Worm (Caenorhabditis elegans): ENCODE results near the gene dpy-23.

dpy-23 gene

DNA sequence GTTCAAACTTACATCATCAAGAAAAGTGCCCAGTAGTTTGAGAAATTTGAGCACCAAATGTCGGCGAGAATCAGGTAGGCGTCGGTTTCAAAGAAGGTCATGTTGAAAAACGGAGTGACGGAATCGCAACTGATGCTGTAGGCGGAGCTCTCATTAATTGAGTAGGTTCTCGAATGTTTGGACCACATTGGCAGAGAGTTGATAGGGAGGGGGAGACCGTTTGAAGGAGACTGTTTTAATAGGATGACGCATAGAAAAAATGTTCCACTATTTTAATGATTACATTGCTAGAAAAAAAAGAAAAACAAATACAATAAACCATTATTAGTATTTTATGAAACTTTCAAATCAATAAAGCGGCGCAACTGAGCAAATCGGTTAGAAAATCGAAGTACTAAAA is 26.0 kb upstream of the dpy-23 start, which contains the start of gene F14H12.17:
Gene F14H12.17 (minus strand): TSS at position 101 of the 400 bp plus-strand sequence.
- TF ChIP-seq ceh-83 (GFP tag; optimal IDR thresholded peaks at IDR 0.05) = no peak
- TF ChIP-seq M03D4.4 (tag; optimal IDR thresholded peaks at IDR 0.05) = no peak
- TF ChIP-seq mab-5 (tag; optimal IDR thresholded peaks at IDR 0.05) = no peak
- no peak for TF ChIP-seq nhr-12 (tag; optimal IDR thresholded peaks at IDR 0.05)
- TF ChIP-seq ztf-11 (tag; optimal IDR thresholded peaks at IDR 0.05) = no peak
- no peak for TF ChIP-seq snpc-4 (tag; optimal IDR thresholded peaks at IDR 0.05)
- no peak for TF ChIP-seq ham-2 (GFP tag; optimal IDR thresholded peaks at IDR 0.05)
- TF ChIP-seq unc-62 (GFP tag; optimal IDR thresholded peaks at IDR 0.05) = no peak
- no peak for TF ChIP-seq sem-2 (GFP tag; optimal IDR thresholded peaks at IDR 0.05)
- no peak for TF ChIP-seq pha-4 (tag; optimal IDR thresholded peaks at IDR 0.05)
- TF ChIP-seq blmp-1 (tag; optimal IDR thresholded peaks at IDR 0.05) = no peak
- TF ChIP-seq zip-8 (tag; optimal IDR thresholded peaks at IDR 0.05) = no peak
- no peak for TF ChIP-seq nhr-28 (tag; optimal IDR thresholded peaks at IDR 0.05)
- no peak for TF ChIP-seq unc-39 (tag; optimal IDR thresholded peaks at IDR 0.05)
- TF ChIP-seq sptf-1 (tag; optimal IDR thresholded peaks at IDR 0.05) = no peak
- no peak for TF ChIP-seq ces-1 (GFP tag; optimal IDR thresholded peaks at IDR 0.05)
- no peak for TF ChIP-seq elt-3 (tag; optimal IDR thresholded peaks at IDR 0.05)

DNA sequence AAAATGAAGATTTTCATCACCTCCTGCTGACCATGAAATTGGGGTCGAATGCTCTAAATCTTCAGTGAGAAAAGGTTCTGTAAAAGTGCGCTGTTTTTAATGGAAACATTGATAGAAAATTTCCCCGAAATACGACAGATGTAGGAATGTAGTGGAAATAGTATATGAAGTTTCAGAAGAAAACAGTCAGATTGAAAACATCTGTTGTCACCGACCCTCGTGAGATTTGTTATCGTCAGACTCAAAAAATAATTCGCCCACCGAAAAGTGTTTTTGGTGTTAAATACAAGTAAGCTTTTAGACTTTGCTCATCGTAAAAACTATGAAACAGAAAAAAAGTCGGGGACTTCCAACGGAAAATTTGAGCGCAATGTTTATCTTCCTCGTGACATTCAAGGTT is 24.3 kb upstream of the dpy-23 start, which contains the start of gene F14H12.8:
Gene F14H12.8 (minus strand): TSS at position 101 of the 400 bp plus-strand sequence.
- TF ChIP-seq lsy-2 (tag; optimal IDR thresholded peaks at IDR 0.05) (no peak), cnd-1 (tag; optimal IDR thresholded peaks at IDR 0.05) (no peak), nhr-76 (tag; optimal IDR thresholded peaks at IDR 0.05) (no peak), unc-62 (GFP tag; optimal IDR thresholded peaks at IDR 0.05) (no peak), tbx-8 (GFP tag; optimal IDR thresholded peaks at IDR 0.05) (no peak), ceh-39 (tag; optimal IDR thresholded peaks at IDR 0.05) (no peak), lin-13 (tag; optimal IDR thresholded peaks at IDR 0.05) (no peak), elt-1 (tag; optimal IDR thresholded peaks at IDR 0.05; ENCODE audit: borderline replicate concordance, insufficient read depth) (no peak), ceh-43 (GFP tag; optimal IDR thresholded peaks at IDR 0.05) (no peak)

DNA sequence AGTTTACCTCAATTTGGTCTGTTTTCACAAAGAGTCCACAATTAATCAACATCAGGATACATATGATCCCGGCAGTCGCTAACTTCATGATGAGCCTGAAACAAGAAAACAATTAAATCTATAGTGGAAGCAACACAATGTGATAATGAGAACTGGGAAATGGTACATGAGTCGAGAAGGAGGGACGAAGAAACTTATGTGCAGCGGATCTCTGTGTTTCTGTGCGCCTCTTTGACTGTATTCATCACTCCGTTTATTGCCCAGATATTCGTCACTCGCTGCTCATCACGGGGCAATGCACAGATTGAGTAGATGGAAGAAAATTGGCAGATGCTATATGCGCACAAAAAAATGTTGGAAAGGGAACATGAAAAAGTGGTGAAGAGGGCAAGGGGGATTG is 22.9 kb upstream of the dpy-23 start, which contains the start of gene R160.3:
Gene R160.3 (minus strand): TSS at position 101 of the 400 bp plus-strand sequence.
- no peak for TF ChIP-seq unc-62 (GFP tag; optimal IDR thresholded peaks at IDR 0.05)
- no peak for TF ChIP-seq ztf-11 (tag; optimal IDR thresholded peaks at IDR 0.05)
- no peak for TF ChIP-seq lin-13 (tag; optimal IDR thresholded peaks at IDR 0.05)
- no peak for TF ChIP-seq tbx-8 (GFP tag; optimal IDR thresholded peaks at IDR 0.05)
- TF ChIP-seq snpc-4 (tag; optimal IDR thresholded peaks at IDR 0.05) = no peak
- TF ChIP-seq ham-2 (GFP tag; optimal IDR thresholded peaks at IDR 0.05) = no peak
- TF ChIP-seq zip-8 (tag; optimal IDR thresholded peaks at IDR 0.05) = no peak
- TF ChIP-seq M03D4.4 (tag; optimal IDR thresholded peaks at IDR 0.05) = no peak
- TF ChIP-seq blmp-1 (tag; optimal IDR thresholded peaks at IDR 0.05) = no peak
- no peak for TF ChIP-seq ceh-39 (tag; optimal IDR thresholded peaks at IDR 0.05)
- TF ChIP-seq nhr-237 (tag; optimal IDR thresholded peaks at IDR 0.05) = no peak
- no peak for TF ChIP-seq ces-1 (GFP tag; optimal IDR thresholded peaks at IDR 0.05)

- TF ChIP-seq zip-8 (tag; optimal IDR thresholded peaks at IDR 0.05) = no peak
- no peak for TF ChIP-seq blmp-1 (tag; optimal IDR thresholded peaks at IDR 0.05)
- TF ChIP-seq lin-32 (GFP tag; optimal IDR thresholded peaks at IDR 0.05) = no peak
- TF ChIP-seq elt-3 (tag; optimal IDR thresholded peaks at IDR 0.05) = no peak
- no peak for TF ChIP-seq nhr-2 (tag; optimal IDR thresholded peaks at IDR 0.05)
- TF ChIP-seq pha-4 (tag; optimal IDR thresholded peaks at IDR 0.05) = no peak
- TF ChIP-seq lin-13 (tag; optimal IDR thresholded peaks at IDR 0.05) = no peak
- no peak for TF ChIP-seq unc-39 (tag; optimal IDR thresholded peaks at IDR 0.05)
- TF ChIP-seq ham-2 (GFP tag; optimal IDR thresholded peaks at IDR 0.05) = no peak
- no peak for TF ChIP-seq bed-3 (GFP tag; optimal IDR thresholded peaks at IDR 0.05)
These were observed 21.7 kb upstream of the dpy-23 start, which contains the start of gene R160.10 for ce11 chrX:4367414-4367813. Gene R160.10, minus strand, starts transcription at chrX:4367514.

ce11 chrX:4368800-4369199 is 20.4 kb upstream of the dpy-23 start, which contains the start of gene R160.4:
Gene R160.4, minus strand, starts transcription at chrX:4368900.
- TF ChIP-seq tbx-8 (GFP tag; optimal IDR thresholded peaks at IDR 0.05) = no peak
- TF ChIP-seq mab-5 (tag; optimal IDR thresholded peaks at IDR 0.05) = no peak
- TF ChIP-seq elt-3 (tag; optimal IDR thresholded peaks at IDR 0.05) = no peak

DNA sequence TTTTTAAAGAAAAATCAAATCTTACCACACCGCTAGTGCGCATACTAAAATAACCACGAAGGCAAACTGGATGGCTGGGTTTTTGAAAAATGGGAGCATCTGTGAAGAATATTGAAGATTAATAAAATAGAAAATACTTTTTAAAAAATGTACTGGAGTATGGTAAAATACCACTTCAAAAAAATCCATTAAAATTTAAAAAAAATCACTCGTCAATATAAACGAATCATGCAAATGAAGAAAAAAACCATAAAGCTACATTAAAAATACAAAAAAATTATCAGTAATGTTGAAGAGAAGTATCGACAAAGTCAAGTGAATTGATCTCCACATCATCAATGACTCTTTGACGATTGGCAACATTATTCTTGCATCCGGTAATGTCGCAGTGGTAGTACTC is 18.4 kb upstream of the dpy-23 start, which contains the start of gene R160.5:
Gene R160.5 (minus strand): TSS at position 101 of the 400 bp plus-strand sequence.
- TF ChIP-seq lsy-2 (tag; optimal IDR thresholded peaks at IDR 0.05) (no peak), nhr-237 (tag; optimal IDR thresholded peaks at IDR 0.05) (no peak), mab-5 (tag; optimal IDR thresholded peaks at IDR 0.05) (no peak), blmp-1 (tag; optimal IDR thresholded peaks at IDR 0.05) (no peak), ham-2 (GFP tag; optimal IDR thresholded peaks at IDR 0.05) (no peak), nhr-76 (tag; optimal IDR thresholded peaks at IDR 0.05) (no peak), lin-13 (tag; optimal IDR thresholded peaks at IDR 0.05) (no peak), elt-3 (tag; optimal IDR thresholded peaks at IDR 0.05) (no peak)

All from whole organism, mixed stage, embryonic.